Fruit fly (Drosophila melanogaster): ENCODE results near the gene Spn77Bb.

- TF ChIP-seq CG8478 (optimal IDR thresholded peaks at IDR 0.05) (no peak), psq (optimal IDR thresholded peaks at IDR 0.05) (no peak)
Measured at dm6 chr3L:20313469-20313868, 7.3 kb upstream of the Spn77Bb start, which contains the start of gene alphaSnap.

Measured in whole organism.